Worm (Caenorhabditis elegans): ENCODE data around the gene Y54G2A.11.
A peak's percentile ranks its signal among the peaks of the same experiment; 100 is the strongest.

The Y54G2A.11 gene

DNA sequence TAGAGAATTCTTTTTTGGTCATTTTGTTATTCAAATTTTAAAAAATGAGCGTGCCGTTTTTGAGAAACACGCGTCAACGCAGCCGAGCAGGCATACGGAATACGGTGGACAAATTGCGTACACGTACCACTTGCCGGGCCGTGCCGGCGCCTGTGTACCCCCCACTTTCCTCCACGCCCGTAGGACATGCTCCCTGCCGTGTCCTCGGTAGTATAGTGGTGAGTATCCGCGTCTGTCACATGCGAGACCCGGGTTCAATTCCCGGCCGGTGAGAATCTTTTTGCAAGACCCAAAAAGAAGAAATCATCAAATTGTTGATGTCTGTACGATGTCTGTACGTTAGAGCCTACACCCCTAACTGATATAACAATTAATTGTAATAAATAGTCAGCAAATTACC lies 36.6 kb upstream of the Y54G2A.11 start (continued):
- 0 out of 2 replicates have a peak, but pooled peaks have one; percentile 42 for TF ChIP-seq Y105C5A.15 (GFP tag; IDR thresholded peaks at IDR 0.05)
- no peak for TF ChIP-seq nhr-10 (tag; optimal IDR thresholded peaks at IDR 0.05)
- TF ChIP-seq spr-3 (GFP tag; optimal IDR thresholded peaks at IDR 0.05), result no peak
- TF ChIP-seq ceh-82 (tag; optimal IDR thresholded peaks at IDR 0.05), result no peak
- no peak for TF ChIP-seq spr-1 (tag; optimal IDR thresholded peaks at IDR 0.05)
- no peak for TF ChIP-seq ces-1 (GFP tag; optimal IDR thresholded peaks at IDR 0.05)
- TF ChIP-seq ceh-44 (GFP tag; IDR thresholded peaks at IDR 0.05), result no peak
- TF ChIP-seq hlh-30 (tag; optimal IDR thresholded peaks at IDR 0.05; ENCODE audit: insufficient read depth), result peak; percentile 46
- TF ChIP-seq lir-3 (tag; optimal IDR thresholded peaks at IDR 0.05), result no peak
- TF ChIP-seq aha-1 (tag), result no peak
- peak; percentile 58 for TF ChIP-seq lin-38 (GFP tag; IDR thresholded peaks at IDR 0.05)
- TF ChIP-seq mes-2 (tag; optimal IDR thresholded peaks at IDR 0.05; ENCODE audit: poor library complexity, severe bottlenecking), result peak; percentile 43
- TF ChIP-seq ceh-28 (tag; optimal IDR thresholded peaks at IDR 0.05), result no peak
- no peak for TF ChIP-seq lin-39 (tag; optimal IDR thresholded peaks at IDR 0.05)
- TF ChIP-seq hmg-1.1 (GFP tag; IDR thresholded peaks at IDR 0.05), result no peak
- TF ChIP-seq aly-2 (tag; optimal IDR thresholded peaks at IDR 0.05), result no peak
- no peak for TF ChIP-seq ztf-7 (tag; optimal IDR thresholded peaks at IDR 0.05)
- no peak for TF ChIP-seq T26A8.4 (GFP tag; IDR thresholded peaks at IDR 0.05)
- no peak for TF ChIP-seq Y5F2A.4 (GFP tag; optimal IDR thresholded peaks at IDR 0.05)
- TF ChIP-seq ceh-20 (GFP tag; IDR thresholded peaks at IDR 0.05), result no peak
- TF ChIP-seq lsy-2 (tag; optimal IDR thresholded peaks at IDR 0.05), result no peak
- TF ChIP-seq lin-1 (GFP tag; IDR thresholded peaks at IDR 0.05), result no peak
- TF ChIP-seq unc-62 (GFP tag; optimal IDR thresholded peaks at IDR 0.05 in 1 of 2), result no peak
- TF ChIP-seq unc-62 (tag; optimal IDR thresholded peaks at IDR 0.05), result no peak
- TF ChIP-seq nhr-237 (tag; optimal IDR thresholded peaks at IDR 0.05), result no peak
- no peak for TF ChIP-seq jun-1 (tag; optimal IDR thresholded peaks at IDR 0.05)
- TF ChIP-seq daf-12 (tag; optimal IDR thresholded peaks at IDR 0.05), result no peak
- no peak for TF ChIP-seq egl-43 (GFP tag; IDR thresholded peaks at IDR 0.05)
- no peak for TF ChIP-seq nhr-42 (GFP tag; IDR thresholded peaks at IDR 0.05)
- no peak for TF ChIP-seq dve-1 (tag; optimal IDR thresholded peaks at IDR 0.05; ENCODE audit: insufficient read depth)
- TF ChIP-seq unc-130 (GFP tag; optimal IDR thresholded peaks at IDR 0.05), result peak; percentile 3
- no peak for TF ChIP-seq nhr-48 (tag; optimal IDR thresholded peaks at IDR 0.05)
- no peak for TF ChIP-seq madf-5 (GFP tag; IDR thresholded peaks at IDR 0.05)
- no peak for TF ChIP-seq nhr-111 (GFP tag; optimal IDR thresholded peaks at IDR 0.05)
- TF ChIP-seq daf-19 (GFP tag; conservative IDR thresholded peaks at IDR 0.05), result no peak
- TF ChIP-seq zip-2 (tag; optimal IDR thresholded peaks at IDR 0.05), result no peak
- TF ChIP-seq nhr-102 (tag; optimal IDR thresholded peaks at IDR 0.05), result no peak
- TF ChIP-seq F49E8.2 (tag; optimal IDR thresholded peaks at IDR 0.05; ENCODE audit: borderline replicate concordance), result no peak
- TF ChIP-seq ZK546.5 (tag; optimal IDR thresholded peaks at IDR 0.05), result no peak
- TF ChIP-seq pha-4 (GFP tag; IDR thresholded peaks at IDR 0.05), result 0 out of 2 replicates have a peak, but pooled peaks have one; percentile 18
- no peak for TF ChIP-seq pha-4 (tag; optimal IDR thresholded peaks at IDR 0.05)
- TF ChIP-seq snpc-1.2 (GFP tag; IDR thresholded peaks at IDR 0.05), result no peak
- TF ChIP-seq nhr-28 (tag; optimal IDR thresholded peaks at IDR 0.05), result no peak
- TF ChIP-seq attf-4 (tag; optimal IDR thresholded peaks at IDR 0.05), result no peak
- no peak for TF ChIP-seq sdz-12 (GFP tag; optimal IDR thresholded peaks at IDR 0.05)
- TF ChIP-seq nhr-6 (tag; optimal IDR thresholded peaks at IDR 0.05), result no peak
- TF ChIP-seq saeg-2 (GFP tag; IDR thresholded peaks at IDR 0.05), result no peak
- TF ChIP-seq madf-9 (GFP tag; conservative IDR thresholded peaks at IDR 0.05), result no peak
- no peak for TF ChIP-seq gei-8 (GFP tag; optimal IDR thresholded peaks at IDR 0.05)
- TF ChIP-seq tra-1 (GFP tag; IDR thresholded peaks at IDR 0.05), result peak; percentile 67; the same call in 1 of the 2 replicates
- no peak for TF ChIP-seq R02D3.7 (tag; optimal IDR thresholded peaks at IDR 0.05)
- no peak for TF ChIP-seq zip-11 (GFP tag; IDR thresholded peaks at IDR 0.05)
- TF ChIP-seq ama-1 (optimal IDR thresholded peaks at IDR 0.05), result no peak
